Worm (Caenorhabditis elegans): ENCODE results near the gene F38B6.8.

Gene F38B6.8

ce11 chrX:6665129-6665858, 17.3 kb downstream of the F38B6.8 start:
- TF ChIP-seq pha-2 (tag; optimal IDR thresholded peaks at IDR 0.05), result no peak
- no peak for TF ChIP-seq nfya-1 (tag; optimal IDR thresholded peaks at IDR 0.05)
- TF ChIP-seq sdc-2 (tag; optimal IDR thresholded peaks at IDR 0.05), result no peak
- TF ChIP-seq ahr-1 (tag; optimal IDR thresholded peaks at IDR 0.05), result no peak
- TF ChIP-seq ceh-18 (tag; optimal IDR thresholded peaks at IDR 0.05), result no peak
- TF ChIP-seq unc-86 (tag; optimal IDR thresholded peaks at IDR 0.05), result no peak
- TF ChIP-seq unc-55 (GFP tag; optimal IDR thresholded peaks at IDR 0.05), result no peak
- TF ChIP-seq ceh-48 (tag; optimal IDR thresholded peaks at IDR 0.05), result no peak
- TF ChIP-seq zip-5 (tag; optimal IDR thresholded peaks at IDR 0.05), result no peak
- no peak for TF ChIP-seq lin-11 (tag; optimal IDR thresholded peaks at IDR 0.05)
- TF ChIP-seq pat-9 (tag; optimal IDR thresholded peaks at IDR 0.05), result no peak
- TF ChIP-seq ref-2 (tag; optimal IDR thresholded peaks at IDR 0.05), result no peak
- TF ChIP-seq C38D4.7 (GFP tag; optimal IDR thresholded peaks at IDR 0.05), result no peak

ce11 chrX:6663780-6664437, 18.7 kb downstream of the F38B6.8 start:
- TF ChIP-seq eyg-1 (tag; optimal IDR thresholded peaks at IDR 0.05) (no peak), mec-3 (tag; optimal IDR thresholded peaks at IDR 0.05; ENCODE audit: borderline replicate concordance) (no peak), ceh-2 (tag; optimal IDR thresholded peaks at IDR 0.05) (no peak), ceh-14 (tag; optimal IDR thresholded peaks at IDR 0.05) (no peak), fax-1 (tag; optimal IDR thresholded peaks at IDR 0.05) (no peak), elt-4 (tag; optimal IDR thresholded peaks at IDR 0.05) (no peak), ceh-9 (tag; optimal IDR thresholded peaks at IDR 0.05) (no peak), zip-5 (tag; optimal IDR thresholded peaks at IDR 0.05) (no peak), T23F11.4 (GFP tag; optimal IDR thresholded peaks at IDR 0.05) (no peak), sox-2 (GFP tag; IDR thresholded peaks at IDR 0.05) (no peak), pqm-1 (tag; optimal IDR thresholded peaks at IDR 0.05) (no peak), unc-42 (tag; optimal IDR thresholded peaks at IDR 0.05) (no peak), hlh-30 (tag; optimal IDR thresholded peaks at IDR 0.05; ENCODE audit: insufficient read depth) (no peak), pag-3 (tag; optimal IDR thresholded peaks at IDR 0.05; ENCODE audit: borderline replicate concordance) (no peak), Y22D7AL.16 (tag; optimal IDR thresholded peaks at IDR 0.05) (no peak), tbx-7 (tag; optimal IDR thresholded peaks at IDR 0.05) (no peak), syd-9 (tag; optimal IDR thresholded peaks at IDR 0.05) (no peak), npax-4 (tag; optimal IDR thresholded peaks at IDR 0.05) (no peak)

ce11 chrX:6662267-6662666, 20.3 kb downstream of the F38B6.8 start:
- TF ChIP-seq hlh-15 (tag; optimal IDR thresholded peaks at IDR 0.05), result no peak
- TF ChIP-seq ceh-9 (tag; optimal IDR thresholded peaks at IDR 0.05), result no peak
- TF ChIP-seq npax-4 (tag; optimal IDR thresholded peaks at IDR 0.05), result no peak
- TF ChIP-seq ceh-45 (GFP tag; IDR thresholded peaks at IDR 0.05), result no peak
- TF ChIP-seq dmd-4 (tag; optimal IDR thresholded peaks at IDR 0.05; ENCODE audit: borderline replicate concordance), result no peak
- no peak for TF ChIP-seq K02D7.2 (tag; optimal IDR thresholded peaks at IDR 0.05)
- TF ChIP-seq C38D4.7 (GFP tag; optimal IDR thresholded peaks at IDR 0.05), result no peak
- no peak for TF ChIP-seq ceh-14 (tag; optimal IDR thresholded peaks at IDR 0.05)
- TF ChIP-seq ceh-22 (tag; optimal IDR thresholded peaks at IDR 0.05), result no peak
- no peak for TF ChIP-seq T23F11.4 (GFP tag; optimal IDR thresholded peaks at IDR 0.05)
- no peak for TF ChIP-seq fkh-10 (GFP tag; optimal IDR thresholded peaks at IDR 0.05)
- no peak for TF ChIP-seq tbx-7 (tag; optimal IDR thresholded peaks at IDR 0.05)
- no peak for TF ChIP-seq sox-4 (tag; optimal IDR thresholded peaks at IDR 0.05)
- TF ChIP-seq ceh-30 (tag; optimal IDR thresholded peaks at IDR 0.05), result no peak
- TF ChIP-seq dve-1 (tag; optimal IDR thresholded peaks at IDR 0.05), result no peak
- no peak for TF ChIP-seq ceh-2 (tag; optimal IDR thresholded peaks at IDR 0.05)
- no peak for TF ChIP-seq unc-42 (tag; optimal IDR thresholded peaks at IDR 0.05)
- TF ChIP-seq F13H6.1 (tag; optimal IDR thresholded peaks at IDR 0.05), result no peak
- TF ChIP-seq pros-1 (tag; optimal IDR thresholded peaks at IDR 0.05), result no peak
- TF ChIP-seq pha-2 (tag; optimal IDR thresholded peaks at IDR 0.05), result no peak

Data from whole organism, late embryonic.